Worm (Caenorhabditis elegans) whole organism, midembryonic: ENCODE results near the gene sft-1.

ENCODE experiments used
- T22C8.4 ChIP-seq: fragments of 200-800 bp; sonication (Bioruptor generic); IDR thresholded peaks from 2 replicates; pipeline ENCODE4 v1.3.6; 2022; ENCODE audit warnings: missing genetic modification characterization, missing compliant biosample characterization
- cog-1 ChIP-seq: sonication (generic microtip); optimal IDR thresholded peaks from 2 replicates; lab custom pipeline; 2016; ENCODE audit warnings: missing genetic modification characterization, missing compliant biosample characterization
- flt-1 ChIP-seq: fragments of 200-800 bp; sonication (Bioruptor generic); IDR thresholded peaks from 2 replicates; pipeline ENCODE4 v1.3.6; 2022; ENCODE audit warnings: missing genetic modification characterization, missing compliant biosample characterization
- klf-2 ChIP-seq: fragments of 200-800 bp; sonication (Bioruptor generic); conservative IDR thresholded peaks from 2 replicates; pipeline ENCODE4 v1.3.6; 2022; ENCODE audit warnings: missing genetic modification reagents, missing genetic modification characterization, missing compliant biosample characterization
- med-1 ChIP-seq: sonication (generic microtip); optimal IDR thresholded peaks from 2 replicates; lab custom pipeline; 2017; ENCODE audit warnings: missing genetic modification characterization, mild to moderate bottlenecking, missing compliant biosample characterization, antibody characterized with exemption, missing genetic modification reagents; ENCODE audit not compliant: insufficient read depth
- ref-1 ChIP-seq: fragments of 200-800 bp; sonication (Bioruptor generic); conservative IDR thresholded peaks from 2 replicates; pipeline ENCODE4 v1.3.6; 2022; ENCODE audit warnings: missing genetic modification reagents, missing genetic modification characterization, missing compliant biosample characterization
- tab-1 ChIP-seq: fragments of 200-800 bp; sonication (Bioruptor generic); IDR thresholded peaks from 2 replicates; pipeline ENCODE4 v1.3.6; 2022; ENCODE audit warnings: missing genetic modification characterization, missing compliant biosample characterization
- ztf-23 ChIP-seq: fragments of 200-800 bp; sonication (Bioruptor generic); IDR thresholded peaks from 2 replicates; pipeline ENCODE4 v1.3.6; 2022; ENCODE audit warnings: missing genetic modification reagents, missing genetic modification characterization, missing compliant biosample characterization
- ztf-29 ChIP-seq: fragments of 200-800 bp; sonication (Bioruptor generic); IDR thresholded peaks from 2 replicates; pipeline ENCODE4 v1.3.6; 2022; ENCODE audit warnings: missing genetic modification reagents, missing genetic modification characterization, missing compliant biosample characterization

The sft-1 gene

DNA sequence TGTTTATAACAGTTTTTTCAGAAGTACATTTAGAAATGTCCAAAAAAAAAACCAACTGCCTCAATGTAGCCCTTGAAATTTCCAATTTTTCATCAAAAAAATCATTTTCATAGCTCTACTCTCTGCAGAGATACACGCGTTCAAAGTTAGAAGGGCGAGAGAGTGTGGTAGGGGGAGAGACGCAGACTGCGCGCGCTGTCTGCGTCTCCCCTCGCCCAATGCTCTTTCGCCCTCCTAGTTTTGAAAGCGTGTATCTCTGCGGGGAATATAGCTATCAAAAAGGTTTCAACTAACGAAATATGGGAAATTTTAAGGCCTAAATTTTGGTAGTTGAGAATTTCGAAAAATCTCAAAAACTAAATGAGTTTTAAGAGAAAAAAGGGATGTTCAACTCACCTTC, 22.9 kb upstream of the sft-1 start:
- TF ChIP-seq ref-1 (GFP tag; lab: Robert Waterston, UW) = no peak
- TF ChIP-seq ztf-29 (GFP tag; lab: Robert Waterston, UW) = no peak
- no peak for TF ChIP-seq ztf-23 (GFP tag; lab: Robert Waterston, UW)
- no peak for TF ChIP-seq cog-1 (tag; lab: Kevin White, UChicago)
- no peak for TF ChIP-seq klf-2 (GFP tag; lab: Robert Waterston, UW)
- no peak for TF ChIP-seq tab-1 (GFP tag; lab: Robert Waterston, UW)
- TF ChIP-seq flt-1 (GFP tag; lab: Robert Waterston, UW) = no peak
- no peak for TF ChIP-seq med-1 (GFP tag; lab: Kevin White, UChicago)
- no peak for TF ChIP-seq T22C8.4 (GFP tag; lab: Robert Waterston, UW)

- TF ChIP-seq ztf-23 (GFP tag; lab: Robert Waterston, UW) (no peak), med-1 (GFP tag; lab: Kevin White, UChicago) (no peak), T22C8.4 (GFP tag; lab: Robert Waterston, UW) (no peak), ztf-29 (GFP tag; lab: Robert Waterston, UW) (no peak), cog-1 (tag; lab: Kevin White, UChicago) (no peak), ref-1 (GFP tag; lab: Robert Waterston, UW) (no peak), tab-1 (GFP tag; lab: Robert Waterston, UW) (no peak), klf-2 (GFP tag; lab: Robert Waterston, UW) (no peak), flt-1 (GFP tag; lab: Robert Waterston, UW) (no peak)
These were observed 22.5 kb upstream of the sft-1 start, which contains the start of gene H06I04.6 for ce11 chrIII:3063999-3064398. H06I04.6 (minus strand) TSS chrIII:3064343.

DNA sequence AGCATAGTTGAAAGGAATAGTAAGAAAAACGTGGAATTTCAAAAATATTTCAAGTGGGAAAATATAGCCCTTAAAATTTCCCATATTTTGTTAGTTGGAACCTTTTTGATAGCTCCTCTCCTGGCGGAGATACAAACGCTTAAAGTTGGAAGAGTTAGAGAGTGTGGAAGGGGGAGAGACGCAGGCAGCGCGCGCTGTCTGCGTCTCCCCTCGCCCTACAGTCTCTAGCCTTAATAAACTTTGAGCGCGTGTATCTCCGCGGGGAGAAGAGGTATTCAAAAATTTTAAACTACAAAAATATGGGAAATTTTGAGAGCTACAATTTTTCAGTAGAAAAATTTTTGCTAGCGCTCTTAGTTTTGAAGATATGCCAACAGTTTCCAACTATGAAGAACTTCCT, 21.9 kb upstream of the sft-1 start:
- TF ChIP-seq ztf-29 (GFP tag; lab: Robert Waterston, UW) (no peak), ref-1 (GFP tag; lab: Robert Waterston, UW) (no peak), tab-1 (GFP tag; lab: Robert Waterston, UW) (no peak), T22C8.4 (GFP tag; lab: Robert Waterston, UW) (no peak), cog-1 (tag; lab: Kevin White, UChicago) (no peak), klf-2 (GFP tag; lab: Robert Waterston, UW) (no peak), ztf-23 (GFP tag; lab: Robert Waterston, UW) (no peak), med-1 (GFP tag; lab: Kevin White, UChicago) (no peak), flt-1 (GFP tag; lab: Robert Waterston, UW) (no peak)

- TF ChIP-seq tab-1 (GFP tag; lab: Robert Waterston, UW) = no peak
- no peak for TF ChIP-seq flt-1 (GFP tag; lab: Robert Waterston, UW)
- no peak for TF ChIP-seq T22C8.4 (GFP tag; lab: Robert Waterston, UW)
- TF ChIP-seq ztf-23 (GFP tag; lab: Robert Waterston, UW) = no peak
- TF ChIP-seq cog-1 (tag; lab: Kevin White, UChicago) = no peak
- no peak for TF ChIP-seq ref-1 (GFP tag; lab: Robert Waterston, UW)
- no peak for TF ChIP-seq med-1 (GFP tag; lab: Kevin White, UChicago)
- TF ChIP-seq klf-2 (GFP tag; lab: Robert Waterston, UW) = no peak
- TF ChIP-seq ztf-29 (GFP tag; lab: Robert Waterston, UW) = no peak
These were observed 20.5 kb upstream of the sft-1 start for ce11 chrIII:3065876-3066509.

DNA sequence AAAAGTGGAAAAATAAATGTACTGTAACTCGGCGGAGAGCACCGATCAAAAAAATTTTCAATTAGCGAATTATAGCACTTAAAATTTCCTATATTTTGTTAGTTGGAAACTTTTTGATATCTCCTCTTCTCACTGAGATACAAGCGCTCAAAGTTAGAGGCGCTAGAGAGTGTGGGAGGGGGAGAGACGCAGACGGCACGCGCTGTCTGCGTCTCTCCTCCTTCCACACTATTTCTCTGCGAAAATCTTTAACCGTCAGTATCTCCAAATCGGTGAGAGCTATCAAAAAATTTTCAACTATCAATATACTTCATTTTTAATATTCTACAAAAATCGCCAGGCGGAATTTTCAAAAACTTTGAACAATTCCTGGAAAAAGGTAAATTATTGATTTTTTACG, 19.7 kb upstream of the sft-1 start:
- TF ChIP-seq med-1 (GFP tag; lab: Kevin White, UChicago) = no peak
- TF ChIP-seq tab-1 (GFP tag; lab: Robert Waterston, UW) = no peak
- no peak for TF ChIP-seq T22C8.4 (GFP tag; lab: Robert Waterston, UW)
- TF ChIP-seq ref-1 (GFP tag; lab: Robert Waterston, UW) = no peak
- no peak for TF ChIP-seq ztf-23 (GFP tag; lab: Robert Waterston, UW)
- TF ChIP-seq klf-2 (GFP tag; lab: Robert Waterston, UW) = no peak
- TF ChIP-seq cog-1 (tag; lab: Kevin White, UChicago) = no peak
- TF ChIP-seq flt-1 (GFP tag; lab: Robert Waterston, UW) = no peak
- no peak for TF ChIP-seq ztf-29 (GFP tag; lab: Robert Waterston, UW)

DNA sequence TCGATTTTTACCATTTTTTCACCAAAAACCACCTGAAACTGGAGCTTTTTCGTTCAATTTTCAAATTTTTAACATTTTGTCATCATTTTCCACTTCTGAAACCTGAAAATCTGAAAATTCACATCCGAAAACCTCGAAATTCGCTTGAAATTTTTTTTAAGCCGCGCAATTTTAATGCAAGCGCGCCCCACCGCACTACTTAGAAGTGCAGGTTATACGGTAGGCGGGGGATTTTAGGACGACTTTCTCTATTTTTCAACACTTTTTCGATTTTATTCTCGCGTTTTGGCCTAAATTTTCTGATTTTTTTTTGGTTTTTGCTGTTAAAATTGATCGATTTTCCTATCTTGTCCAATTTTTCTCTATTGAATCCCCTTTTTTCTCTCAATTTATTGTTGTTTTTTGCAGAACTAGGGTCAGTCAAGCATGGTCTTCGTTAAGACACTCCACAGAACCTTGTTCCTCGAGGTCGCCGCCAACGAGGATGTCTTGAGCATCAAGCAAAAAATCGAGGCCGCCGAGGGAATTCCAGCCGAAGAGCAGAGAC, 18.5 kb upstream of the sft-1 start, which contains the start of gene ubl-1:
TSS of gene ubl-1 (plus strand) at position 402 of the 547 bp plus-strand sequence.
- TF ChIP-seq ztf-23 (GFP tag; lab: Robert Waterston, UW) = 0 out of 2 replicates have a peak, but pooled peaks have one; percentile 36
- no peak for TF ChIP-seq cog-1 (tag; lab: Kevin White, UChicago)
- no peak for TF ChIP-seq ref-1 (GFP tag; lab: Robert Waterston, UW)
- no peak for TF ChIP-seq klf-2 (GFP tag; lab: Robert Waterston, UW)

ce11 chrIII:3069101-3069500, 17.4 kb upstream of the sft-1 start:
- TF ChIP-seq T22C8.4 (GFP tag; lab: Robert Waterston, UW) (no peak), ztf-23 (GFP tag; lab: Robert Waterston, UW) (no peak), cog-1 (tag; lab: Kevin White, UChicago) (no peak), tab-1 (GFP tag; lab: Robert Waterston, UW) (no peak), ref-1 (GFP tag; lab: Robert Waterston, UW) (no peak), ztf-29 (GFP tag; lab: Robert Waterston, UW) (no peak), klf-2 (GFP tag; lab: Robert Waterston, UW) (no peak), flt-1 (GFP tag; lab: Robert Waterston, UW) (no peak)

ce11 chrIII:3070026-3070573, 16.4 kb upstream of the sft-1 start, which contains the start of gene H06I04.3:
H06I04.3 (plus strand) TSS chrIII:3070523.
- TF ChIP-seq ref-1 (GFP tag; lab: Robert Waterston, UW) (no peak), med-1 (GFP tag; lab: Kevin White, UChicago) (no peak), T22C8.4 (GFP tag; lab: Robert Waterston, UW) (no peak)
